Fruit fly (Drosophila melanogaster) whole organism, prepupa: ENCODE data around the gene Brf.
A peak's percentile ranks its signal among the peaks of the same experiment; 100 is the strongest.

ENCODE experiments used
- CG15336 ChIP-seq: fragments of 200-800 bp; sonication (Bioruptor generic); IDR thresholded peaks from 2 replicates; pipeline ENCODE4 v1.3.6; 2022; ENCODE audit warnings: missing biosample characterization, missing genetic modification characterization
- CG32006 ChIP-seq: fragments of 200-800 bp; sonication (Bioruptor generic); optimal IDR thresholded peaks from 3 replicates; lab custom pipeline; 2017; ENCODE audit warnings: missing biosample characterization, mild to moderate bottlenecking, missing genetic modification characterization
- CG6808 ChIP-seq: fragments of 200-800 bp; sonication (Bioruptor generic); optimal IDR thresholded peaks from 3 replicates; lab custom pipeline; 2017; ENCODE audit warnings: missing biosample characterization, missing genetic modification characterization, mild to moderate bottlenecking, moderate library complexity, missing genetic modification reagents
- CG6854 ChIP-seq: fragments of 200-800 bp; sonication (Bioruptor generic); optimal IDR thresholded peaks from 2 replicates; lab custom pipeline; 2017; ENCODE audit warnings: missing biosample characterization, mild to moderate bottlenecking, missing genetic modification characterization
- Ets96B ChIP-seq: fragments of 200-800 bp; optimal IDR thresholded peaks from 2 replicates; lab custom pipeline; 2019; ENCODE audit warnings: missing biosample characterization, mild to moderate bottlenecking, missing genetic modification characterization, moderate library complexity
- Sox102F ChIP-seq: fragments of 200-800 bp; sonication (Bioruptor generic); optimal IDR thresholded peaks from 2 replicates; lab custom pipeline; 2016; ENCODE audit warnings: missing biosample characterization, mild to moderate bottlenecking, missing genetic modification characterization
- cyc ChIP-seq: fragments of 200-800 bp; sonication (Bioruptor generic); optimal IDR thresholded peaks from 3 replicates; lab custom pipeline; 2016; ENCODE audit warnings: missing biosample characterization, missing genetic modification characterization
- dac ChIP-seq: fragments of 200-800 bp; sonication (Bioruptor generic); optimal IDR thresholded peaks from 2 replicates; lab custom pipeline; 2017; ENCODE audit warnings: missing biosample characterization, mild to moderate bottlenecking, missing genetic modification characterization
- fd59A ChIP-seq: fragments of 200-800 bp; sonication (Bioruptor generic); optimal IDR thresholded peaks from 2 replicates; lab custom pipeline; 2017; ENCODE audit warnings: missing biosample characterization, mild to moderate bottlenecking, missing genetic modification characterization, missing genetic modification reagents
- svp ChIP-seq: fragments of 200-800 bp; sonication (Bioruptor generic); peaks from one replicate; lab custom pipeline; 2016; ENCODE audit warnings: missing biosample characterization, missing genetic modification characterization

DNA sequence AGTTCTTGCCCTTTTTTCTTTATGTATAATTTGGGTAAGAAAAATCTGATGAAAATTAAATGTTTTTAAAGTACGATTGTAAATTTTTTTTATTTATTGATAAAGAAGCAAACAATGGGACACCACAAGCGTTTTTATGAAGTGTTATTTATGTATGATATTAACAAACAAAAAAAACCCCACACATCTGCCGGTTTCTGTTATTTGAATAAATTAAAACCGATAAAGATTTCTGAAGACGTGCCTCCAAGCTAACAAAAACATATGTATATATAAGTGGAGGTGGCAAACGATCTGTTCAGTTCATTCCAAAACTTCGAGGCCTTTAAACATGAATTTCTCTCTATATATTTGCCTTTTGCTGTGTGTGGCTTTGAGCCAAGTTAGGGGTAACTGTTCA is 22.5 kb upstream of the Brf start, which contains the start of gene CG42822:
- TF ChIP-seq CG32006 (GFP tag; lab: Kevin White, UChicago) (no peak), CG6854 (no peak), svp (GFP tag; lab: Kevin White, UChicago) (peak; percentile 6), Ets96B (tag; lab: Kevin White, UChicago) (no peak), dac (GFP tag; lab: Kevin White, UChicago) (no peak), fd59A (no peak), CG15336 (no peak), CG6808 (GFP tag; lab: Kevin White, UChicago) (no peak), Sox102F (GFP tag; lab: Kevin White, UChicago) (no peak), cyc (GFP tag; lab: Kevin White, UChicago) (no peak)
